Worm (Caenorhabditis elegans) whole organism, young adult: Measurements from ENCODE around the gene F58E1.13.

Experiments
- D2030.7 ChIP-seq: fragments of 200-800 bp; sonication (Bioruptor generic); IDR thresholded peaks from 2 replicates; pipeline ENCODE4 v1.3.6; 2022; ENCODE audit warnings: missing genetic modification reagents, missing genetic modification characterization, missing compliant biosample characterization
- F10E7.11 ChIP-seq: sonication (generic microtip); optimal IDR thresholded peaks from 2 replicates; lab custom pipeline; 2017; ENCODE audit warnings: mild to moderate bottlenecking, missing genetic modification characterization, moderate library complexity, missing compliant biosample characterization
- F33H1.4 ChIP-seq: fragments of 200-800 bp; sonication (Bioruptor generic); IDR thresholded peaks from 2 replicates; pipeline ENCODE4 v1.3.6; 2022; ENCODE audit warnings: missing genetic modification reagents, missing genetic modification characterization, missing compliant biosample characterization
- F37B4.10 ChIP-seq: fragments of 200-800 bp; sonication (Bioruptor generic); IDR thresholded peaks from 2 replicates; pipeline ENCODE4 v1.3.6; 2022; ENCODE audit warnings: missing genetic modification characterization, missing compliant biosample characterization
- F39B2.1 ChIP-seq: fragments of 200-800 bp; sonication (Bioruptor generic); IDR thresholded peaks from 2 replicates; pipeline ENCODE4 v1.3.6; 2022; ENCODE audit warnings: missing genetic modification reagents, missing genetic modification characterization, missing compliant biosample characterization
- F52B5.7 ChIP-seq: sonication (generic microtip); optimal IDR thresholded peaks from 2 replicates; lab custom pipeline; 2016; ENCODE audit warnings: mild to moderate bottlenecking, missing genetic modification characterization, missing compliant biosample characterization
- T07F8.4 ChIP-seq: sonication (generic microtip); optimal IDR thresholded peaks from 2 replicates; lab custom pipeline; 2016; ENCODE audit warnings: mild to moderate bottlenecking, missing genetic modification characterization, moderate library complexity, missing compliant biosample characterization
- Y53F4B.3 ChIP-seq: fragments of 200-800 bp; sonication (Bioruptor generic); IDR thresholded peaks from 2 replicates; pipeline ENCODE4 v1.3.6; 2022; ENCODE audit warnings: missing genetic modification reagents, missing genetic modification characterization, missing compliant biosample characterization
- Y56A3A.18 ChIP-seq: fragments of 200-800 bp; sonication (Bioruptor generic); IDR thresholded peaks from 2 replicates; pipeline ENCODE4 v1.3.6; 2022; ENCODE audit warnings: missing genetic modification reagents, missing genetic modification characterization, missing compliant biosample characterization
- aptf-2 ChIP-seq: fragments of 200-800 bp; sonication (Bioruptor generic); conservative IDR thresholded peaks from 2 replicates; pipeline ENCODE4 v1.3.6; 2022; ENCODE audit warnings: missing genetic modification reagents, missing genetic modification characterization, missing compliant biosample characterization
- attf-6 ChIP-seq: fragments of 200-800 bp; sonication (Bioruptor generic); IDR thresholded peaks from 2 replicates; pipeline ENCODE4 v1.3.6; 2022; ENCODE audit warnings: missing genetic modification reagents, missing genetic modification characterization, missing compliant biosample characterization
- efl-1 ChIP-seq: fragments of 150-350 bp; optimal IDR thresholded peaks from 2 replicates; lab custom pipeline; 2014; ENCODE audit warnings: missing biosample characterization, missing genetic modification reagents, missing genetic modification characterization
- fkh-3 ChIP-seq: sonication (generic microtip); optimal IDR thresholded peaks from 2 replicates; lab custom pipeline; 2016; ENCODE audit warnings: mild to moderate bottlenecking, missing genetic modification characterization, missing compliant biosample characterization
- him-1 ChIP-seq: sonication (generic microtip); optimal IDR thresholded peaks from 2 replicates; lab custom pipeline; 2016; ENCODE audit warnings: missing genotype, missing genetic modification reagents, missing genetic modification characterization, missing compliant biosample characterization
- hlh-26 ChIP-seq: fragments of 200-800 bp; sonication (Bioruptor generic); conservative IDR thresholded peaks from 2 replicates; pipeline ENCODE4 v1.3.6; 2022; ENCODE audit warnings: missing genetic modification reagents, missing genetic modification characterization, missing compliant biosample characterization
- hsf-1 ChIP-seq: fragments of 200-800 bp; sonication (Bioruptor generic); IDR thresholded peaks from 2 replicates; pipeline ENCODE4 v1.3.6; 2022; ENCODE audit warnings: missing genetic modification reagents, missing genetic modification characterization, missing compliant biosample characterization
- lin-40 ChIP-seq: sonication (generic microtip); optimal IDR thresholded peaks from 2 replicates; lab custom pipeline; 2016; ENCODE audit warnings: missing genetic modification characterization, mild to moderate bottlenecking, missing compliant biosample characterization, missing genotype, missing genetic modification reagents
- lin-54 ChIP-seq: fragments of 200-800 bp; sonication (Bioruptor generic); optimal IDR thresholded peaks from 2 replicates; lab custom pipeline; 2018; ENCODE audit warnings: mild to moderate bottlenecking, missing genetic modification characterization, missing compliant biosample characterization
- madf-10 ChIP-seq: sonication (generic microtip); optimal IDR thresholded peaks from 2 replicates; lab custom pipeline; 2016; ENCODE audit warnings: mild to moderate bottlenecking, missing genetic modification characterization, missing compliant biosample characterization
- madf-8 ChIP-seq: fragments of 200-800 bp; sonication (Bioruptor generic); conservative IDR thresholded peaks from 2 replicates; pipeline ENCODE4 v1.3.6; 2022; ENCODE audit warnings: missing genetic modification reagents, missing genetic modification characterization, missing compliant biosample characterization
- mcd-1 ChIP-seq: fragments of 200-800 bp; sonication (Bioruptor generic); IDR thresholded peaks from 2 replicates; pipeline ENCODE4 v1.3.6; 2022; ENCODE audit warnings: missing genetic modification reagents, missing genetic modification characterization, missing compliant biosample characterization
- nhr-179 ChIP-seq: sonication (generic microtip); optimal IDR thresholded peaks from 2 replicates; lab custom pipeline; 2016; ENCODE audit warnings: mild to moderate bottlenecking, missing genetic modification characterization, missing compliant biosample characterization
- nhr-27 ChIP-seq: fragments of 200-800 bp; sonication (Bioruptor generic); optimal IDR thresholded peaks from 2 replicates; lab custom pipeline; 2018; ENCODE audit warnings: mild to moderate bottlenecking, missing genetic modification characterization, moderate library complexity, missing compliant biosample characterization
- repo-1 ChIP-seq: sonication (generic microtip); optimal IDR thresholded peaks from 2 replicates; lab custom pipeline; 2017; ENCODE audit warnings: mild to moderate bottlenecking, missing genetic modification characterization, missing compliant biosample characterization
- rpc-1 ChIP-seq, 2 experiments: fragments of 150-350 bp in 1 of 2; sonication (generic microtip) in 1 of 2; optimal IDR thresholded peaks; 2 replicates each; lab custom pipeline; 2014 to 2018; ENCODE audit warnings: missing biosample characterization in 1 of 2, missing genetic modification characterization in 1 of 2, missing genetic modification reagents in 1 of 2, missing genotype in 1 of 2
- sea-2 ChIP-seq: fragments of 200-800 bp; sonication (Bioruptor generic); IDR thresholded peaks from 2 replicates; pipeline ENCODE4 v1.3.6; 2022; ENCODE audit warnings: missing genetic modification characterization, missing compliant biosample characterization
- snpc-3.4 ChIP-seq: sonication (generic microtip); optimal IDR thresholded peaks from 2 replicates; lab custom pipeline; 2017; ENCODE audit warnings: missing genetic modification characterization, mild to moderate bottlenecking, missing compliant biosample characterization, antibody characterized with exemption, moderate library complexity, missing genotype, missing genetic modification reagents
- snpc-4 ChIP-seq, 5 experiments: fragments of 150-350 bp in 1 of 5; sonication (generic microtip) in 4 of 5; optimal IDR thresholded peaks; 2 replicates each; lab custom pipeline; 2014 to 2018; ENCODE audit warnings: missing genetic modification characterization in 5 of 5, missing biosample characterization in 3 of 5, antibody characterized with exemption in 2 of 5, mild to moderate bottlenecking in 2 of 5, missing compliant biosample characterization in 2 of 5, missing genotype in 2 of 5, moderate library complexity in 2 of 5, missing genetic modification reagents in 1 of 5
- unc-130 ChIP-seq: sonication (generic microtip); optimal IDR thresholded peaks from 2 replicates; lab custom pipeline; 2016; ENCODE audit warnings: missing genetic modification reagents, missing genetic modification characterization, missing compliant biosample characterization
- ztf-18 ChIP-seq: sonication (generic microtip); optimal IDR thresholded peaks from 2 replicates; lab custom pipeline; 2016; ENCODE audit warnings: missing genotype, mild to moderate bottlenecking, missing genetic modification characterization, missing compliant biosample characterization
- ztf-28 ChIP-seq: fragments of 200-800 bp; sonication (Bioruptor generic); IDR thresholded peaks from 2 replicates; pipeline ENCODE4 v1.3.6; 2022; ENCODE audit warnings: missing genetic modification reagents, missing genetic modification characterization, missing compliant biosample characterization
- ztf-6 ChIP-seq: fragments of 200-800 bp; sonication (Bioruptor generic); IDR thresholded peaks from 2 replicates; pipeline ENCODE4 v1.3.6; 2022; ENCODE audit warnings: missing genetic modification reagents, missing genetic modification characterization, missing compliant biosample characterization

Gene F58E1.13

DNA sequence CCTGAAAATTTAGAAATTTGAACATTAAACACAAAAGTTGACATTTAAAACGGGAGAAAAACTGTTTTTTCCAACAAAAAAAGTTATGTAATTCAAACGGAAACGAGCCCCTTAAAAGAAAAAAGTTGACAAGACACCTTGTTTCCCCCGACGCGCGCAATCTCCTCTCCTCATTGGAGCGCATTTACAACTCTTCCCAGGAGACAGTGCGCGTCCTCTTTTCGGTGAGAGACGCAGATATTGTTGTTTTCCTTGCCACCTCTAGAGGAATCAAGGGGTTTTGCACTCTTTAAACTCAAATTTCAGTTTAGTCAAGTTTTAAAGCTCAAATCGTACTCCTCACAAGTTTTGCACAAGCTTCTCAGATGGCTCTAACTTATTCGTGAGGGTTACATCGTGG, at the start of gene F58E1.13:
Gene F58E1.13, minus strand, starts transcription at position 12 of the 400 bp plus-strand sequence.
- TF ChIP-seq Y56A3A.18 (GFP tag; lab: Robert Waterston, UW) (no peak), unc-130 (GFP tag; lab: Kevin White, UChicago) (no peak), efl-1 (GFP tag; lab: Kevin White, UChicago) (peak; percentile 5), madf-10 (no peak), ztf-18 (tag; lab: Kevin White, UChicago) (no peak), aptf-2 (GFP tag; lab: Robert Waterston, UW) (peak; percentile 90), madf-8 (GFP tag; lab: Robert Waterston, UW) (no peak), Y53F4B.3 (GFP tag; lab: Robert Waterston, UW) (no peak)

DNA sequence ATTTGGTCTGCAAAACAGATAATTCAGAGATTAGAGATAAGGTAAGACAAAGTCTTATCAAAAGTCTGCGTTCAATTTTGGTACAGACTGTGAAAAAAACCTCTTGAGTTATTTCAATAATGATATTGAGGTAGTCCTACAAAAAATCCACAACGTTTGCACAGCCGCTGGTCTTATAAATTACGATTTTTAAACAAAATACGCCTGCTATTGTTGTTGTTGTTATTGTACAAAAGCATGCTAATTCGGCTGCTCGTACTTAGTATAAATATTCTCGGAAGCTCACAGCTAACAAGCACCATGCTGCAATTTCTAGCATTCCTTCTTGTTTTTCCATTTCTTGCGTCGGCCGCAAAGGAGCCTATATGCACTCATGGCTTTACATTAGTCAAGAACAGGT, 48.5 kb upstream of the F58E1.13 start, which contains the start of gene clec-19:
Gene clec-19, plus strand, starts transcription at position 301 of the 400 bp plus-strand sequence.
- TF ChIP-seq efl-1 (GFP tag; lab: Kevin White, UChicago) (no peak), fkh-3 (tag; lab: Kevin White, UChicago) (no peak), lin-40 (tag; lab: Kevin White, UChicago) (no peak), nhr-179 (tag; lab: Kevin White, UChicago) (no peak), hlh-26 (GFP tag; lab: Robert Waterston, UW) (no peak), ztf-6 (GFP tag; lab: Robert Waterston, UW) (no peak), sea-2 (GFP tag; lab: Robert Waterston, UW) (no peak), T07F8.4 (tag; lab: Kevin White, UChicago) (no peak), F33H1.4 (no peak), nhr-27 (no peak), attf-6 (GFP tag; lab: Robert Waterston, UW) (no peak), lin-54 (no peak), D2030.7 (no peak), snpc-4 (GFP tag; optimal IDR thresholded peaks at IDR 0.05; lab: Kevin White, UChicago) (no peak), snpc-4 (tag; optimal IDR thresholded peaks at IDR 0.05; lab: Kevin White, UChicago) (no peak), snpc-3.4 (tag; lab: Kevin White, UChicago) (no peak), repo-1 (no peak), Y53F4B.3 (GFP tag; lab: Robert Waterston, UW) (no peak), F39B2.1 (no peak), F10E7.11 (tag; lab: Kevin White, UChicago) (no peak)
- TF ChIP-seq, all 124 proteins: peak for 0

DNA sequence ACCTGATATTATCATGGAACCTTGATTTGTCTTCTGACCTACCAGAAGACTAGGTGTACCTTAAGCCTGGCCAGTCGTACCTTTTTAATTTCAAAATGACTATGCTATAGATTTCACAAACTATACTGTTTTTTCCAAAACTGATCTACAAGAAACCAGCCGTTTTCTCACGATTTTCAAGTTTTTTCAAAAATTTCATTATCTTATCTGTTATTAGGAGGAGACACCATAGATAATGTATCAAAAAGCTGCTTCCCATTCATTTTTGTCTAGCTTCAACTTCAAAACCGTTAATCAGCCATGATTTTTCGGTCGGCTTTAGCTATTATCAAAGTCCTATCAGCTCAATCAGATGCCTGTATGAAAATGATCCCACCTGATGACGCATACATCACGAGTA, 46.9 kb upstream of the F58E1.13 start, which contains the start of gene F36H5.12:
Gene F36H5.12, plus strand, starts transcription at position 301 of the 400 bp plus-strand sequence.
- TF ChIP-seq F37B4.10 (GFP tag; lab: Robert Waterston, UW) (no peak), ztf-28 (GFP tag; lab: Robert Waterston, UW) (no peak), him-1 (no peak), rpc-1 (optimal IDR thresholded peaks at IDR 0.05; lab: Kevin White, UChicago) (no peak), rpc-1 (tag; optimal IDR thresholded peaks at IDR 0.05; lab: Kevin White, UChicago) (no peak), F39B2.1 (no peak), hsf-1 (GFP tag; lab: Robert Waterston, UW) (no peak)
- TF ChIP-seq, all 124 proteins: peak for 0

DNA sequence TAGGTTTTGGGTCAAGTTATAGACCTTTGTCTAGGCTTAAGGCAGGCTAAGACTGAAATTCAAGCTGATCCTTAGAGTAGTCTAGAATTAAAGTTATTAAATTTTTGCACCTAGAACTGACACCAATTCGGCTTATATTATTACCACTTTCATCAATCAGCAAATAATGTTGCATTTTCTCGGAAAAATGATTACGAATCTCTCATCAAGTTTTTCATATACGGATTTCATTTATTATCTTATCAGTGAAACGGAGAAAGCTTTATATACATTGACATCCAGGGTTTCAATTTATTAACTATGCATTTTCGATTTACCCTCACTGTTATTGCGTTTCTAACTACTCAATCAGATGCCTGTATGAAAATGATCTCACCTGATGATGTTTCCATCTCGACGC, 45.6 kb upstream of the F58E1.13 start, which contains the start of gene K07G6.1:
Gene K07G6.1, plus strand, starts transcription at position 301 of the 400 bp plus-strand sequence.
- TF ChIP-seq F52B5.7 (tag; lab: Kevin White, UChicago) (no peak), mcd-1 (no peak), repo-1 (no peak)
